Worm (Caenorhabditis elegans) whole organism, early embryonic: ENCODE measurements around the gene acr-2.

ENCODE experiments used
- B0310.2 ChIP-seq: sonication (generic microtip); optimal IDR thresholded peaks from 2 replicates; lab custom pipeline; 2016; ENCODE audit warnings: mild to moderate bottlenecking, missing genetic modification characterization, missing compliant biosample characterization
- F13C5.2 ChIP-seq: sonication (generic microtip); optimal IDR thresholded peaks from 2 replicates; lab custom pipeline; 2017; ENCODE audit warnings: mild to moderate bottlenecking, missing genetic modification characterization, inconsistent platforms, missing compliant biosample characterization
- aly-1 ChIP-seq: sonication (generic microtip); optimal IDR thresholded peaks from 2 replicates; lab custom pipeline; 2016; ENCODE audit warnings: missing genetic modification characterization, missing compliant biosample characterization
- ama-1 ChIP-seq: fragments of 150-350 bp; optimal IDR thresholded peaks from 2 replicates; lab custom pipeline; 2014
- ceh-13 ChIP-seq: fragments of 200-800 bp; sonication (Bioruptor generic); optimal IDR thresholded peaks from 2 replicates; lab custom pipeline; 2018; ENCODE audit warnings: mild to moderate bottlenecking, missing genetic modification characterization, missing compliant biosample characterization
- ceh-36 ChIP-seq: sonication (generic microtip); optimal IDR thresholded peaks from 2 replicates; lab custom pipeline; 2016; ENCODE audit warnings: missing genetic modification characterization, inconsistent platforms, missing compliant biosample characterization
- ets-7 ChIP-seq: sonication (generic microtip); optimal IDR thresholded peaks from 2 replicates; lab custom pipeline; 2016; ENCODE audit warnings: missing genotype, missing genetic modification characterization, missing compliant biosample characterization
- flt-1 ChIP-seq: fragments of 200-800 bp; sonication (Bioruptor generic); IDR thresholded peaks from 2 replicates; pipeline ENCODE4 v1.3.6; 2022; ENCODE audit warnings: missing genetic modification characterization, missing compliant biosample characterization
- hmbx-1 ChIP-seq: sonication (generic microtip); optimal IDR thresholded peaks from 2 replicates; lab custom pipeline; 2016; ENCODE audit warnings: mild to moderate bottlenecking, missing genetic modification characterization, missing compliant biosample characterization
- hmg-4 ChIP-seq: fragments of 200-800 bp; sonication (Bioruptor generic); optimal IDR thresholded peaks from 2 replicates; lab custom pipeline; 2018; ENCODE audit warnings: mild to moderate bottlenecking, missing genetic modification characterization, missing compliant biosample characterization
- hnd-1 ChIP-seq: sonication (generic microtip); optimal IDR thresholded peaks from 2 replicates; lab custom pipeline; 2016; ENCODE audit warnings: missing genetic modification characterization, missing compliant biosample characterization
- pes-1 ChIP-seq: fragments of 200-800 bp; sonication (Bioruptor generic); IDR thresholded peaks from 2 replicates; pipeline ENCODE4 v1.3.6; 2022; ENCODE audit warnings: missing genetic modification reagents, missing genetic modification characterization, missing compliant biosample characterization
- scrt-1 ChIP-seq: fragments of 200-800 bp; sonication (Bioruptor generic); IDR thresholded peaks from 2 replicates; pipeline ENCODE4 v1.3.6; 2022; ENCODE audit warnings: missing genetic modification characterization, missing compliant biosample characterization
- sea-1 ChIP-seq: fragments of 200-800 bp; sonication (Bioruptor generic); conservative IDR thresholded peaks from 2 replicates; pipeline ENCODE4 v1.3.6; 2022; ENCODE audit warnings: missing genetic modification characterization, missing compliant biosample characterization
- tbx-11 ChIP-seq: fragments of 200-800 bp; sonication (Bioruptor generic); IDR thresholded peaks from 2 replicates; pipeline ENCODE4 v1.3.6; 2022; ENCODE audit warnings: missing genetic modification characterization, missing compliant biosample characterization
- tbx-37 ChIP-seq: fragments of 200-800 bp; sonication (Bioruptor generic); conservative IDR thresholded peaks from 2 replicates; pipeline ENCODE4 v1.3.6; 2022; ENCODE audit warnings: missing genetic modification reagents, missing genetic modification characterization, missing compliant biosample characterization
- tra-4 ChIP-seq: sonication (generic microtip); optimal IDR thresholded peaks from 2 replicates; lab custom pipeline; 2017; ENCODE audit warnings: missing genetic modification characterization, missing compliant biosample characterization

The acr-2 gene

ce11 chrX:6741532-6741931, 39.2 kb downstream of the acr-2 start:
- no peak for TF ChIP-seq ceh-36 (tag; lab: Kevin White, UChicago)
- no peak for TF ChIP-seq B0310.2 (tag; lab: Kevin White, UChicago)
- no peak for TF ChIP-seq hmg-4 (GFP tag; lab: Kevin White, UChicago)
- TF ChIP-seq sea-1 (GFP tag; lab: Robert Waterston, UW): no peak
- no peak for TF ChIP-seq flt-1 (GFP tag; lab: Robert Waterston, UW)
- no peak for TF ChIP-seq aly-1
- no peak for TF ChIP-seq ceh-13 (GFP tag; lab: Kevin White, UChicago)
- no peak for TF ChIP-seq hmbx-1
- TF ChIP-seq F13C5.2 (tag; lab: Kevin White, UChicago): no peak
- no peak for TF ChIP-seq tbx-37 (GFP tag; lab: Robert Waterston, UW)
- TF ChIP-seq ets-7 (tag; lab: Kevin White, UChicago): no peak
- no peak for TF ChIP-seq hnd-1
- TF ChIP-seq pes-1 (GFP tag; lab: Robert Waterston, UW): no peak
- TF ChIP-seq scrt-1 (GFP tag; lab: Robert Waterston, UW): no peak
- TF ChIP-seq tra-4 (tag; lab: Kevin White, UChicago): no peak
- TF ChIP-seq ama-1 (lab: Kevin White, UChicago): no peak
- no peak for TF ChIP-seq tbx-11 (GFP tag; lab: Robert Waterston, UW)

DNA sequence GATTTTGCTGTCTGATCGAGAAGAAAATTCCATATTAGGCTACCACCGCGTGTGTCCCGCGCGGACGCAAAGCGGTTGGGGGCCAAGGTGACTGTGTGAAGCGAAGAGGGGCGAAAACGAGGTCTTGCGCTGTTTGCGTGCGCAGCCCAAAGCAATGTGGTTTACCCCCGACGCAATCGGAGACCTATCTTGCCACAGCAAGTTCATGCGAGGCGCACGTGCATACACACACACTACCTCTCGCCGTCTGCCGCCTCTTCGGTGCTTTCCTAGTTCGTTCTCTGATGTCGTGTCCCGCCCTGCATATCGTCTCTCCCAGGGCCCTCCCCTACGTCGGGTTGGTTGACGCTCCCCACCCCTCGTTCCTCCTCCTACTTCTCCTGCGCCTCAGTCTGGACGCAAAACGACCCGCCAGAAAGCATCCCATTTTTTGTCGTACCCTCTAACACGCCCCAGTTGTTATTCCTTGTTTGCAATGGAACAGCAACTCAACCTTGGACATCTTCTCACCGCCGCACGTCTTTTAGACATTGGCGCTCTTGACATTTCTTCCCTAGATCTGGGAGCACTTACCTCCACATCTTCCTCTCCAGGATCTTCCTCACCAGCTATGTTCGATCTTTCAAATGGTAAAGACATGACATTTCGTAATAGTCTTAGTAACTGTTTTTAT, 39.8 kb downstream of the acr-2 start, which contains the start of gene mdl-1:
Gene mdl-1 (plus strand): TSS at position 341 of the 673 bp plus-strand sequence.
- TF ChIP-seq hmg-4 (GFP tag; lab: Kevin White, UChicago) (peak; percentile 86), ceh-36 (tag; lab: Kevin White, UChicago) (no peak), tbx-11 (GFP tag; lab: Robert Waterston, UW) (0 out of 2 replicates have a peak, but pooled peaks have one; percentile 8), tbx-37 (GFP tag; lab: Robert Waterston, UW) (no peak), hmbx-1 (no peak), flt-1 (GFP tag; lab: Robert Waterston, UW) (peak; percentile 68), B0310.2 (tag; lab: Kevin White, UChicago) (peak; percentile 40), pes-1 (GFP tag; lab: Robert Waterston, UW) (peak; percentile 67; the same call in 1 of the 2 replicates), ama-1 (lab: Kevin White, UChicago) (no peak), F13C5.2 (tag; lab: Kevin White, UChicago) (peak; percentile 76), scrt-1 (GFP tag; lab: Robert Waterston, UW) (no peak), ets-7 (tag; lab: Kevin White, UChicago) (peak; percentile 34), ceh-13 (GFP tag; lab: Kevin White, UChicago) (peak; percentile 3), sea-1 (GFP tag; lab: Robert Waterston, UW) (no peak)

DNA sequence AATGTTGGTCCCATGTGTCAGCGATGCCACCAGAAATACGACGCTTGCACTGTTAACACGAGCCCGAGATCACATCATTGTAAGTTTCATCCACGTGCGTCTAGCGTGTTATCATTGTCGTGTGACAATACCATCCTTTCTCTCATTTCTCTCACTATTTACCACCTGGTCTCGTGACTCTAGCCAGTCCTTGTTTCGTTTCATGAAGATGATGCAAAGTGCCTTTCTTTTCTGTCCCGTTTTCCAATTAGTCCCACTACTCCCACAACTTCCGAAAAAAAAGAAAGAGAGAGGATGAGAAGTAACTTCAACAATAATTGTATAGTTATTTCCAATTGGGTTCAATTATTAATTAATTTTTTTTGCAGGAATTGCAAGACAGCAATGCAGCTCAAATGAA, 40.5 kb downstream of the acr-2 start:
- TF ChIP-seq B0310.2 (tag; lab: Kevin White, UChicago) (no peak), ceh-36 (tag; lab: Kevin White, UChicago) (no peak), scrt-1 (GFP tag; lab: Robert Waterston, UW) (no peak), hnd-1 (no peak), tbx-11 (GFP tag; lab: Robert Waterston, UW) (no peak), flt-1 (GFP tag; lab: Robert Waterston, UW) (no peak), tra-4 (tag; lab: Kevin White, UChicago) (no peak), tbx-37 (GFP tag; lab: Robert Waterston, UW) (no peak), pes-1 (GFP tag; lab: Robert Waterston, UW) (no peak), aly-1 (no peak), hmg-4 (GFP tag; lab: Kevin White, UChicago) (no peak), hmbx-1 (no peak)

DNA sequence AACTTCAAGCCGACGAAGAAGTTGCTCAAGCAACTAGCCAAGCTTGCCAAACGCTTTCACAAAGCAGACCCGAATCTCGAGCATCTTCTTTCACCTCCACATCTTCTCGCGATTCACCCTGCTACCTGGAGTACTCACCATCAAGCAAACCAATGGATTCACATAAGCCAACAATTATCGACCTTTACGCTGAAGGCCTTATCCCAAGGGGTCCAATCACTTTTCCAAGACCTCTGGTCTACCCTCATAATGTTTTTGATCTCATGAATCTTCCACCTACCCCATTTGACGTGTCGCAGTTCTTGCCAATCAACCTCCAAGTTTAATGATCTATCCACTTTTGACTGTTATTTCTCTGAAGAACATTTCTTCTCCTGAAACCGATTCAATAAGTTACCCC, 41.0 kb downstream of the acr-2 start:
- TF ChIP-seq ets-7 (tag; lab: Kevin White, UChicago): no peak
- TF ChIP-seq scrt-1 (GFP tag; lab: Robert Waterston, UW): no peak
- TF ChIP-seq ama-1 (lab: Kevin White, UChicago): no peak

DNA sequence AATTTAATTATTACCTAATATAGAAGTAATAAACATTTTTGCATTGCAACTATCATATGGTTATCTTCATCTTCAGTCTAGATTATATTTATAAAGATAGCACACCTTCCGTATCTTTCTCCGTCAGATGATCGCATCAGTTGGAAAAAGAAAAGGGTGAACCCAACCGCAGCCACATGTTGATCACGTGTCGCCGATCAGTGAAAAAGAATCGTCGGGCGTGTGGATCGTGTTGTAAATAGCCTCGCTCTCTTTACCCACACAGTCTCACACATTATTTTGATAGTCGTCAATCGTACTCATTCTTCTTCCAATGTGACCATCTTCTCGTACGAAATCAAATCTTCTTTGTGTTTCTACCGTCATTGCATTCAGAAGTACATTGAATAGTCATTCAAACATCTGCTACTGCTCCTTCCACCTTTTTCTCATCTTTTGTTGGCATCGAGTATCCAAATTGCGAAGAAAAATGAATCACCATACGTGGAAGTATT, 41.6 kb downstream of the acr-2 start:
- no peak for TF ChIP-seq hmg-4 (GFP tag; lab: Kevin White, UChicago)

DNA sequence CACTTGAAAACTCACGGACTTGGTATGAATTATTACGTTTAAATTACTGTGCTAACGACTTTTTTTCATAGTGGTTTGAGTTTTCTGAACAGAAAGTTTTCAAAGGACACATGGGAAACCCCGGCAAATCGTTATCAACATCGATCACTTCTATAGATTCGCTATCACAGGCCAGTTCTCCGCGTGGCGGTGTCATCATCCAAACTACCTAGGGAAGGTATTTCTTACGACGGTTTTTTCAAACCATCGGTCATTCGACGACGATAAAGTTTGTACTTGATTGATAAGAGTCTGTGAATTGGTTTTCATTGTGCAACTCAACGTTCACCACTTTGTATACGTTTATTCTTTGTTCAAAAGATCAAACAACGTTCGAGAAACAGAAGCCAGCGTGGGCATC, 42.2 kb downstream of the acr-2 start:
- TF ChIP-seq scrt-1 (GFP tag; lab: Robert Waterston, UW) (no peak), tbx-37 (GFP tag; lab: Robert Waterston, UW) (no peak), hnd-1 (no peak), F13C5.2 (tag; lab: Kevin White, UChicago) (no peak), B0310.2 (tag; lab: Kevin White, UChicago) (no peak), ama-1 (lab: Kevin White, UChicago) (no peak), tra-4 (tag; lab: Kevin White, UChicago) (no peak), ceh-36 (tag; lab: Kevin White, UChicago) (no peak), ets-7 (tag; lab: Kevin White, UChicago) (no peak), sea-1 (GFP tag; lab: Robert Waterston, UW) (no peak), hmbx-1 (no peak), flt-1 (GFP tag; lab: Robert Waterston, UW) (no peak), pes-1 (GFP tag; lab: Robert Waterston, UW) (no peak), hmg-4 (GFP tag; lab: Kevin White, UChicago) (no peak), tbx-11 (GFP tag; lab: Robert Waterston, UW) (no peak)

ce11 chrX:6744978-6745377, 42.6 kb downstream of the acr-2 start:
- TF ChIP-seq ceh-13 (GFP tag; lab: Kevin White, UChicago) (no peak), pes-1 (GFP tag; lab: Robert Waterston, UW) (no peak), hmbx-1 (no peak), tbx-37 (GFP tag; lab: Robert Waterston, UW) (no peak), tra-4 (tag; lab: Kevin White, UChicago) (no peak), B0310.2 (tag; lab: Kevin White, UChicago) (no peak)
